Fruit fly (Drosophila melanogaster): ENCODE data around the gene TfIIA-L.

Gene TfIIA-L

DNA sequence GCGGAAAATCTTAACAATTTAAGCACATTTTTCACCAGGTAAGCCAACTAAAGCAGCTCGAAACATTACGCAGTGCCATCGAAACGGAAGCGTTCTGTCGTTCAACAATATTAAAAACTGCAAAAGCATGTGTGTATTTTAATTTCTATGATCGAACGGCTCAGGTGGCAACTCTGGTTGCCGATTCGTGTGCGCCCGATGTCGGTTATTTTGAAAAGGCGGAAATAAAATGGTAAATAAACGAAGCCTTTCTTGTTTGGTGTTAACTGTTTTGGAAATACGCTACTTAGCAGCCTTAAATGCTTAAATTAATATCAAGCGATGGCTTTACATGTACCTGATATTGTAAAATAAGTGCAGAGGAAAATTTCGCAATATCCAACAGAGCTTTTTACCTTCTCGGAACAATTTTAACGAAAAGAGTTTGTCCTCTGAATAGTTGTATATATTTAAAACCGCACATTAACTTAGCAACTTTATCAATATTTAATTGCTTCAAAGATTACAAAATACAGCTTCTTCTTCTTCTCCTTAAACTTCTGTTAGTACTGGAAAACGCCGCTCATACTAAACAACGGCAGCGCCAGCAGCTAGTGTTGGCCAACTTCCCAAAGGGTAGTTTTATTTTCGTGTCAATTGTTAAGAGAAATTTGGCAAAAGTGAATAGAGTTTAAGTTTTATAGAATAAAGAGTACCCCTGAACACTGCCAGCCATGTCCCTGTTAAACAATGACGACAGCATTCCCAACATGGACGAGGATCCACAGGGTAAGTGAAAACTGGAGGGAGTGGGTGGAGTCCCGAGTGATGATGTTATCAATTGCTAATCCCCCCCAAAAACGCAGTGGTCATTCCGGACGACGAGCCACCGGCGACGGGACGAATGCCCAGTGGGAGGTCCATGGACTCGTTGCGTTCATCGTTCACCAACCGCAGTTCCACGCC, 22.5 kb downstream of the TfIIA-L start, which contains the start of gene CG5934 (continued):
- TF ChIP-seq sisA (GFP tag; IDR thresholded peaks at IDR 0.05): no peak

DNA sequence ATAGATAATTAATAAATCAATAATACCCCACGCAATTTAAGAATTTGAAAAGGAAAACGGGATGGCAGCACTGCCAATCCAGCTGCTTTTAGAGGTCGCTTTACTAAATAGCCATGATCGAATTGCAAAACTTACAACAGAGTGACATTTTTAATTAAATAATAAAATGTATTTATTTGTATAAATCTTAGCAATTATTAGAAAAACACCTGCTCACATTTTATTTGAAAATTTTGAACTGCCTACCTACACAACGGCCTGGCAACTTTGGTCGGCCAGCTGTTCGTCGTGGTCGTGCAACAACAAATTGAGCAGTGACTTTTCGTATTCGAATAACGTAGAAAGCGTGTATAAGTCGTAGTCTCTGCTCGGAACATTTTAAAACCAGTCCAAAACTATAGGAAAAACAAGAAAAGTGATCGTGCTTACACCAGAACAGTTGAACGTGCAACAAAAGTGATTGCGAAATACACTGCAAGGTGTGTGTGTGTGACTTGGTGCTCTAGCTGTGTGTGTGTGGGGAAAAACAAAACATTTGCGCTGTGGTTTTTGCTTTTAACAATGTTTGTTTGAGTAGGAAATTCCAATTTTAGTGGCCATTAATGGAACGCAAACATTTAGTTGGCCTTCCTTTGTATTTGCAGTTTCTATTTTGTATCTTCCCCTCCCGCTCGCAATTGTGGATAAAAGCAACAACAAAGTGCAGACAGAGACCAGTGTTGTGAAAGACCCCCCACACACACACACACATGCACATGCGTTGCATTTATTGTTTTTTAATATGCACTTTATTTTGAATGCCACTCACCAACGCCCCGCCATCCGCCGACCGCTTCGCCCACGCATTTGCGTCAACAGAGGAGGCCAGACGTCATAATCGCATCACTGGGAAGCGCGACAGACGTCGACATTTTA, 23.9 kb downstream of the TfIIA-L start, which contains the start of gene CG5938:
Gene CG5938, plus strand, starts transcription at position 262 of the 915 bp plus-strand sequence.
- TF ChIP-seq CG11695 (GFP tag; IDR thresholded peaks at IDR 0.05) (no peak; the same call in 2 of the 3 replicates), Usf (GFP tag; optimal IDR thresholded peaks at IDR 0.05) (no peak), CG17802 (tag; optimal IDR thresholded peaks at IDR 0.05) (peak; percentile 0), CG1647 (GFP tag; optimal IDR thresholded peaks at IDR 0.05) (no peak), nmo (GFP tag; optimal IDR thresholded peaks at IDR 0.05) (peak; percentile 41), ATbp (GFP tag; optimal IDR thresholded peaks at IDR 0.05) (no peak), zen2 (GFP tag; IDR thresholded peaks at IDR 0.05; ENCODE audit: partially characterized antibody) (no peak), CG10959 (GFP tag; IDR thresholded peaks at IDR 0.05) (0 out of 2 replicates have a peak, but pooled peaks have one; percentile 13), CG13775 (GFP tag; optimal IDR thresholded peaks at IDR 0.05) (peak; percentile 58), CG8478 (optimal IDR thresholded peaks at IDR 0.05) (peak; percentile 4), CG9215 (GFP tag; IDR thresholded peaks at IDR 0.05) (no peak), Side (GFP tag; optimal IDR thresholded peaks at IDR 0.05) (no peak), slbo (GFP tag; IDR thresholded peaks at IDR 0.05) (peak; percentile 32; the same call in 1 of the 2 replicates), CG32772 (GFP tag; IDR thresholded peaks at IDR 0.05) (no peak), tgo (GFP tag; IDR thresholded peaks at IDR 0.05) (peak; percentile 20; the same call in 1 of the 3 replicates), Aef1 (GFP tag; IDR thresholded peaks at IDR 0.05) (peak; percentile 48; the same call in 2 of the 3 replicates), CG7839 (tag; optimal IDR thresholded peaks at IDR 0.05) (peak; percentile 18), Scr (GFP tag; IDR thresholded peaks at IDR 0.05; ENCODE audit: partially characterized antibody) (peak; percentile 24; the same call in 1 of the 2 replicates), CG12155 (GFP tag; optimal IDR thresholded peaks at IDR 0.05) (peak; percentile 6), CG9437 (GFP tag; optimal IDR thresholded peaks at IDR 0.05) (peak; percentile 52), phol (tag; optimal IDR thresholded peaks at IDR 0.05) (peak; percentile 38), CG10431 (GFP tag; optimal IDR thresholded peaks at IDR 0.05) (peak; percentile 57), grau (tag; optimal IDR thresholded peaks at IDR 0.05) (peak; percentile 41), CG4707 (GFP tag; optimal IDR thresholded peaks at IDR 0.05) (no peak), her (GFP tag; optimal IDR thresholded peaks at IDR 0.05) (no peak), rib (GFP tag; IDR thresholded peaks at IDR 0.05) (no peak), CG30403 (GFP tag; optimal IDR thresholded peaks at IDR 0.05) (peak; percentile 43), CG10654 (GFP tag; optimal IDR thresholded peaks at IDR 0.05) (peak; percentile 0), sr (GFP tag; IDR thresholded peaks at IDR 0.05) (peak; percentile 85), slp2 (GFP tag; optimal IDR thresholded peaks at IDR 0.05) (no peak), Abd-B (GFP tag; optimal IDR thresholded peaks at IDR 0.05) (peak; percentile 25), CG1529 (GFP tag; optimal IDR thresholded peaks at IDR 0.05) (no peak), CG11456 (GFP tag; IDR thresholded peaks at IDR 0.05) (no peak), CG14710 (tag; optimal IDR thresholded peaks at IDR 0.05) (peak; percentile 58), CG18476 (GFP tag; optimal IDR thresholded peaks at IDR 0.05) (peak; percentile 19), CG2199 (GFP tag; IDR thresholded peaks at IDR 0.05) (0 out of 3 replicates have a peak, but pooled peaks have one; percentile 65), Gug (GFP tag; IDR thresholded peaks at IDR 0.05) (0 out of 4 replicates have a peak, but pooled peaks have one; percentile 9), BEAF-32 (GFP tag; optimal IDR thresholded peaks at IDR 0.05) (peak; percentile 25), CG7271 (tag; optimal IDR thresholded peaks at IDR 0.05) (no peak), unc-4 (GFP tag; IDR thresholded peaks at IDR 0.05; ENCODE audit: partially characterized antibody) (peak; percentile 15; the same call in 1 of the 2 replicates), chinmo (GFP tag; IDR thresholded peaks at IDR 0.05; ENCODE audit: partially characterized antibody) (peak; percentile 90; the same call in 3 of the 4 replicates), CG17328 (GFP tag; IDR thresholded peaks at IDR 0.05) (no peak), wdn (GFP tag; IDR thresholded peaks at IDR 0.05) (no peak)

Measured in whole organism, embryonic.